Worm (Caenorhabditis elegans) whole organism, L1 larva: ENCODE results near the gene txt-3.

ENCODE experiments used
- ceh-82 ChIP-seq, 3 experiments: fragments of 150-350 bp in 1 of 3; sonication (generic microtip) in 2 of 3; optimal IDR thresholded peaks; 2 replicates each; lab custom pipeline; 2014 to 2017; ENCODE audit warnings: missing biosample characterization in 3 of 3, missing genetic modification characterization in 3 of 3
- fkh-4 ChIP-seq: sonication (generic microtip); optimal IDR thresholded peaks from 2 replicates; lab custom pipeline; 2016; ENCODE audit warnings: missing compliant biosample characterization, missing genetic modification characterization, borderline replicate concordance
- lin-14 ChIP-seq: fragments of 200-800 bp; sonication (Bioruptor generic); optimal IDR thresholded peaks from 2 replicates; lab custom pipeline; 2018; ENCODE audit warnings: mild to moderate bottlenecking, missing genetic modification characterization, moderate library complexity, missing compliant biosample characterization
- mef-2 ChIP-seq: fragments of 150-350 bp; optimal IDR thresholded peaks from 2 replicates; lab custom pipeline; 2014; ENCODE audit warnings: missing biosample characterization, missing genetic modification characterization
- mep-1 ChIP-seq: fragments of 150-350 bp; optimal IDR thresholded peaks from 2 replicates; lab custom pipeline; 2014; ENCODE audit warnings: missing biosample characterization, missing genetic modification characterization
- nhr-77 ChIP-seq: fragments of 150-350 bp; optimal IDR thresholded peaks from 2 replicates; lab custom pipeline; 2014; ENCODE audit warnings: missing biosample characterization, missing genetic modification characterization
- tbx-2 ChIP-seq: sonication (generic microtip); optimal IDR thresholded peaks from 2 replicates; lab custom pipeline; 2016; ENCODE audit warnings: missing genetic modification characterization, missing compliant biosample characterization
- unc-130 ChIP-seq: fragments of 150-350 bp; optimal IDR thresholded peaks from 2 replicates; lab custom pipeline; 2017; ENCODE audit warnings: missing biosample characterization, missing genetic modification characterization, inconsistent platforms
- unc-30 ChIP-seq: sonication (generic microtip); optimal IDR thresholded peaks from 2 replicates; lab custom pipeline; 2017; ENCODE audit warnings: missing biosample characterization, missing genetic modification characterization
- zip-4 ChIP-seq: fragments of 200-800 bp; sonication (Bioruptor generic); optimal IDR thresholded peaks from 2 replicates; lab custom pipeline; 2018; ENCODE audit warnings: mild to moderate bottlenecking, missing genetic modification characterization, moderate library complexity, missing compliant biosample characterization

- no peak for TF ChIP-seq mef-2 (tag; lab: Kevin White, UChicago)
- no peak for TF ChIP-seq unc-30 (tag; lab: Kevin White, UChicago)
- TF ChIP-seq ceh-82 (tag; optimal IDR thresholded peaks at IDR 0.05; lab: Kevin White, UChicago): no peak
- no peak for TF ChIP-seq unc-130
- TF ChIP-seq lin-14: no peak
- TF ChIP-seq tbx-2 (tag; lab: Kevin White, UChicago): no peak
- TF ChIP-seq fkh-4 (tag; lab: Kevin White, UChicago): no peak
- no peak for TF ChIP-seq mep-1 (tag; lab: Kevin White, UChicago)
- no peak for TF ChIP-seq zip-4 (GFP tag; lab: Kevin White, UChicago)
- TF ChIP-seq nhr-77 (tag; lab: Kevin White, UChicago): no peak
These were observed 41.4 kb downstream of the txt-3 start for ce11 chrIV:5005154-5005553.
